Fruit fly (Drosophila melanogaster): ENCODE results near the gene CG11134.

DNA sequence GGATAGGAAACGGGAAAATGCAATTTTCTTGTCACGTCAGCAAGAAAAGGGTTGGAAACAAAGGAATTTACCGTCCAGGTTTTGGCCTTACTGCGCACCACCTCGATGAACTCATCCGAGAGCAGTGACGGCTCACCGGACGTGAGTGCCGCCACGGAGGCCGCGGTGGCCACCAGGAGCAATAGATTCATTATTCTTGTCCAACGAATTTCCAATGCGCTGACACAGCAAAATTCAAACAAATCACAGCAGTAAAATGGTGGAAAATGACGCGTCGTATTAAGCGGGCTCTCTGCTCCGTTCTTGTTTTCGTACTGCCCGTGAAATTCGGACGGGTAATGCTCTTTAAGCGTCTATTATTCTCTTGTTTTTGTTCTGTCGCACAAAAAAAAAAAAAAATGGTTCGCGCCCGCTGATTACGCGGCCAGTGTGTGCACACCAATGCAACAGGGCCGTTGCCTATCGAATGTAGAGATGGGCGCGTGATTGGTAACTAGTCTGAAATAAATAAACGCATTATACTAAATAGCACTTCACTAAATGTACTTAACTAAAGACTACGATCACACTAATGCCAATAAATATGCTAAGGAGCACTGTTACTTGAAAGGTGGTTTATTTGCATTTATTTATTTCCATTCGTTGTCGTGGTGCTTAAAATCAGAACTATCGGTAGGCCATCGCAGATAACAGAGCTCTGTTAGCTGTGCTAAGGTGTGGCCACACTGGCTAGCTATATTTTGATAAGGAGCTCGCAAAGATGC lies 44.2 kb downstream of the CG11134 start, which contains the start of the genes CtsB and amrt:
- TF ChIP-seq CG8478 (optimal IDR thresholded peaks at IDR 0.05) (no peak), CTCF (optimal IDR thresholded peaks at IDR 0.05) (no peak)

Data from S2 (cell line).